Fruit fly (Drosophila melanogaster) whole organism, pupa: ENCODE data around the gene CG7988.

Experiments used
- CG12605 ChIP-seq: fragments of 200-800 bp; sonication (Bioruptor generic); IDR thresholded peaks from 2 replicates; pipeline ENCODE4 v1.3.6; 2022; ENCODE audit warnings: missing biosample characterization, missing genetic modification characterization
- CG13204 ChIP-seq: fragments of 200-800 bp; sonication (Bioruptor generic); optimal IDR thresholded peaks from 2 replicates; lab custom pipeline; 2018; ENCODE audit warnings: missing biosample characterization, mild to moderate bottlenecking, missing genetic modification characterization, moderate library complexity
- CG14655 ChIP-seq: fragments of 200-800 bp; sonication (Bioruptor generic); optimal IDR thresholded peaks from 3 replicates; lab custom pipeline; 2017; ENCODE audit warnings: mild to moderate bottlenecking, missing biosample characterization, missing genetic modification reagents, missing genetic modification characterization
- CG15710 ChIP-seq: fragments of 200-800 bp; sonication (Bioruptor generic); optimal IDR thresholded peaks from 2 replicates; lab custom pipeline; 2018; ENCODE audit warnings: missing biosample characterization, mild to moderate bottlenecking, missing genetic modification characterization, moderate library complexity
- CG32121 ChIP-seq: fragments of 200-800 bp; sonication (Bioruptor generic); IDR thresholded peaks from 2 replicates; pipeline ENCODE4 v1.3.6; 2022; ENCODE audit warnings: missing biosample characterization, missing genetic modification characterization
- CG34367 ChIP-seq: fragments of 200-800 bp; sonication (Bioruptor generic); optimal IDR thresholded peaks from 2 replicates; lab custom pipeline; 2018; ENCODE audit warnings: missing biosample characterization, mild to moderate bottlenecking, missing genetic modification characterization
- CG8159 ChIP-seq: fragments of 200-800 bp; sonication (Bioruptor generic); optimal IDR thresholded peaks from 3 replicates; lab custom pipeline; 2018; ENCODE audit warnings: missing biosample characterization, mild to moderate bottlenecking, missing genetic modification characterization, moderate library complexity
- CG8301 ChIP-seq: fragments of 200-800 bp; sonication (Bioruptor generic); optimal IDR thresholded peaks from 2 replicates; lab custom pipeline; 2018; ENCODE audit warnings: missing biosample characterization, mild to moderate bottlenecking, missing genetic modification characterization
- D1 ChIP-seq: fragments of 200-800 bp; sonication (Bioruptor generic); optimal IDR thresholded peaks from 2 replicates; lab custom pipeline; 2018; ENCODE audit warnings: missing biosample characterization, mild to moderate bottlenecking, missing genetic modification characterization, moderate library complexity
- Ets98B ChIP-seq: fragments of 200-800 bp; sonication (Bioruptor generic); IDR thresholded peaks from 2 replicates; pipeline ENCODE4 v1.3.6; 2022; ENCODE audit warnings: missing biosample characterization, missing genetic modification characterization
- Snoo ChIP-seq: fragments of 200-800 bp; sonication (Bioruptor generic); optimal IDR thresholded peaks from 3 replicates; lab custom pipeline; 2017; ENCODE audit warnings: missing biosample characterization, mild to moderate bottlenecking, missing genetic modification characterization, inconsistent platforms
- fd96Ca ChIP-seq: fragments of 200-800 bp; sonication (Bioruptor generic); IDR thresholded peaks from 3 replicates; pipeline ENCODE4 v1.3.6; 2022; ENCODE audit warnings: missing biosample characterization, missing genetic modification characterization
- rn ChIP-seq: fragments of 200-800 bp; sonication (Bioruptor generic); IDR thresholded peaks from 2 replicates; pipeline ENCODE4 v1.3.6; 2022; ENCODE audit warnings: missing biosample characterization, missing genetic modification characterization

dm6 chr3R:18245044-18245596, 24.8 kb downstream of the CG7988 start:
- TF ChIP-seq CG8159 (tag; lab: Kevin White, UChicago) (no peak), CG12605 (no peak), Ets98B (no peak), CG14655 (no peak), CG32121 (no peak), fd96Ca (GFP tag; lab: Robert Waterston, UW) (no peak), CG13204 (no peak), CG15710 (tag; lab: Kevin White, UChicago) (no peak), CG34367 (tag; lab: Kevin White, UChicago) (no peak), D1 (no peak), Snoo (tag; lab: Kevin White, UChicago) (no peak), rn (GFP tag; lab: Robert Waterston, UW) (no peak), CG8301 (tag; lab: Kevin White, UChicago) (no peak)
